Fruit fly (Drosophila melanogaster) whole organism, pupa: ENCODE data around the gene mRpL3.

ENCODE experiments used
- CG12605 ChIP-seq: fragments of 200-800 bp; sonication (Bioruptor generic); IDR thresholded peaks from 2 replicates; pipeline ENCODE4 v1.3.6; 2022; ENCODE audit warnings: missing biosample characterization, missing genetic modification characterization
- CG14655 ChIP-seq: fragments of 200-800 bp; sonication (Bioruptor generic); optimal IDR thresholded peaks from 3 replicates; lab custom pipeline; 2017; ENCODE audit warnings: mild to moderate bottlenecking, missing biosample characterization, missing genetic modification reagents, missing genetic modification characterization
- CG32121 ChIP-seq: fragments of 200-800 bp; sonication (Bioruptor generic); IDR thresholded peaks from 2 replicates; pipeline ENCODE4 v1.3.6; 2022; ENCODE audit warnings: missing biosample characterization, missing genetic modification characterization
- CG34367 ChIP-seq: fragments of 200-800 bp; sonication (Bioruptor generic); optimal IDR thresholded peaks from 2 replicates; lab custom pipeline; 2018; ENCODE audit warnings: missing biosample characterization, mild to moderate bottlenecking, missing genetic modification characterization
- CG4496 ChIP-seq: fragments of 200-800 bp; sonication (Bioruptor generic); IDR thresholded peaks from 3 replicates; pipeline ENCODE4 v1.3.6; 2022; ENCODE audit warnings: missing biosample characterization, missing genetic modification characterization
- CG9948 ChIP-seq: fragments of 200-800 bp; sonication (Bioruptor generic); optimal IDR thresholded peaks from 2 replicates; lab custom pipeline; 2018; ENCODE audit warnings: missing biosample characterization, mild to moderate bottlenecking, missing genetic modification characterization, moderate library complexity
- D1 ChIP-seq: fragments of 200-800 bp; sonication (Bioruptor generic); optimal IDR thresholded peaks from 2 replicates; lab custom pipeline; 2018; ENCODE audit warnings: missing biosample characterization, mild to moderate bottlenecking, missing genetic modification characterization, moderate library complexity
- EcR ChIP-seq: fragments of 200-800 bp; sonication (Bioruptor generic); optimal IDR thresholded peaks from 3 replicates; lab custom pipeline; 2019; ENCODE audit warnings: missing biosample characterization, missing genetic modification characterization, mild to moderate bottlenecking, moderate library complexity, missing genetic modification reagents
- Ets98B ChIP-seq: fragments of 200-800 bp; sonication (Bioruptor generic); IDR thresholded peaks from 2 replicates; pipeline ENCODE4 v1.3.6; 2022; ENCODE audit warnings: missing biosample characterization, missing genetic modification characterization
- Pif1B ChIP-seq: fragments of 200-800 bp; sonication (Bioruptor generic); optimal IDR thresholded peaks from 3 replicates; lab custom pipeline; 2016; ENCODE audit warnings: missing biosample characterization, missing genetic modification characterization
- fd96Ca ChIP-seq: fragments of 200-800 bp; sonication (Bioruptor generic); IDR thresholded peaks from 3 replicates; pipeline ENCODE4 v1.3.6; 2022; ENCODE audit warnings: missing biosample characterization, missing genetic modification characterization

The mRpL3 gene

dm6 chrX:15811666-15812614 lies 50.9 kb downstream of the mRpL3 start:
- peak; percentile 68 for TF ChIP-seq fd96Ca (GFP tag; lab: Robert Waterston, UW)
- TF ChIP-seq D1 (tag; lab: Kevin White, UChicago), result no peak
- TF ChIP-seq CG9948 (tag; lab: Kevin White, UChicago), result no peak
- TF ChIP-seq CG4496 (GFP tag; lab: Robert Waterston, UW), result peak; percentile 71
- peak; percentile 84 for TF ChIP-seq Ets98B (GFP tag; lab: Robert Waterston, UW)
- TF ChIP-seq EcR (GFP tag; lab: Kevin White, UChicago), result peak; percentile 31
- TF ChIP-seq CG14655 (GFP tag; lab: Kevin White, UChicago), result no peak
- TF ChIP-seq CG34367 (tag; lab: Kevin White, UChicago), result no peak
- peak; percentile 47 for TF ChIP-seq Pif1B (GFP tag; lab: Kevin White, UChicago)
- TF ChIP-seq CG32121 (GFP tag; lab: Robert Waterston, UW), result peak; percentile 73; the same call in 1 of the 2 replicates
- peak; percentile 67 for TF ChIP-seq CG12605 (GFP tag; lab: Robert Waterston, UW)
